Worm (Caenorhabditis elegans) whole organism, L3 larva: Measurements from ENCODE around the gene C34F6.10.

ENCODE experiments used
- R02D3.7 ChIP-seq: fragments of 150-350 bp; optimal IDR thresholded peaks from 2 replicates; lab custom pipeline; 2014; ENCODE audit warnings: missing biosample characterization, missing genetic modification characterization
- ZK546.5 ChIP-seq: sonication (generic microtip); optimal IDR thresholded peaks from 2 replicates; lab custom pipeline; 2017; ENCODE audit warnings: missing biosample characterization, missing genetic modification characterization
- ama-1 ChIP-seq: fragments of 150-350 bp; optimal IDR thresholded peaks from 2 replicates; lab custom pipeline; 2018
- ceh-16 ChIP-seq: sonication (generic microtip); optimal IDR thresholded peaks from 2 replicates; lab custom pipeline; 2017; ENCODE audit warnings: missing biosample characterization, missing genetic modification characterization
- ceh-82 ChIP-seq: fragments of 150-350 bp; optimal IDR thresholded peaks from 2 replicates; lab custom pipeline; 2014; ENCODE audit warnings: missing biosample characterization, missing genetic modification characterization
- ceh-9 ChIP-seq: sonication (generic microtip); optimal IDR thresholded peaks from 2 replicates; lab custom pipeline; 2018; ENCODE audit warnings: missing biosample characterization, missing genetic modification characterization
- egl-27 ChIP-seq: sonication (generic microtip); optimal IDR thresholded peaks from 4 replicates; lab custom pipeline; 2017; ENCODE audit warnings: missing biosample characterization, missing genetic modification reagents, missing genetic modification characterization
- egl-5 ChIP-seq: fragments of 150-350 bp; optimal IDR thresholded peaks from 2 replicates; lab custom pipeline; 2017; ENCODE audit warnings: missing biosample characterization, missing genetic modification reagents, missing genetic modification characterization, inconsistent platforms
- elt-1 ChIP-seq: fragments of 150-350 bp; optimal IDR thresholded peaks from 2 replicates; lab custom pipeline; 2014; ENCODE audit warnings: missing biosample characterization, missing genetic modification characterization
- elt-2 ChIP-seq: sonication (generic microtip); optimal IDR thresholded peaks from 2 replicates; lab custom pipeline; 2016; ENCODE audit warnings: missing genetic modification reagents, mild to moderate bottlenecking, missing genetic modification characterization, missing compliant biosample characterization
- elt-3 ChIP-seq, 3 experiments: fragments of 150-350 bp in 1 of 3; sonication (generic microtip) in 2 of 3; optimal IDR thresholded peaks; 2 replicates in 2 of 3; 4 replicates in 1 of 3; lab custom pipeline; 2014 to 2017; ENCODE audit warnings: missing biosample characterization in 3 of 3, missing genetic modification characterization in 3 of 3
- fkh-10 ChIP-seq: sonication (generic microtip); optimal IDR thresholded peaks from 2 replicates; lab custom pipeline; 2017; ENCODE audit warnings: missing biosample characterization, missing genetic modification reagents, missing genetic modification characterization
- fkh-2 ChIP-seq: fragments of 150-350 bp; optimal IDR thresholded peaks from 2 replicates; lab custom pipeline; 2014; ENCODE audit warnings: missing biosample characterization, missing genetic modification reagents, missing genetic modification characterization
- hmg-11 ChIP-seq: sonication (generic microtip); optimal IDR thresholded peaks from 2 replicates; lab custom pipeline; 2016; ENCODE audit warnings: missing genetic modification characterization, missing compliant biosample characterization
- jun-1 ChIP-seq: fragments of 150-350 bp; optimal IDR thresholded peaks from 2 replicates; lab custom pipeline; 2014; ENCODE audit warnings: missing biosample characterization, missing genetic modification reagents, missing genetic modification characterization
- lin-15B ChIP-seq: fragments of 150-350 bp; optimal IDR thresholded peaks from 2 replicates; lab custom pipeline; 2014; ENCODE audit warnings: missing biosample characterization, missing genetic modification characterization
- lin-39 ChIP-seq: fragments of 150-350 bp; optimal IDR thresholded peaks from 2 replicates; lab custom pipeline; 2018; ENCODE audit warnings: missing biosample characterization, missing genetic modification reagents, missing genetic modification characterization
- lsy-12 ChIP-seq: sonication (generic microtip); optimal IDR thresholded peaks from 2 replicates; lab custom pipeline; 2016; ENCODE audit warnings: mild to moderate bottlenecking, missing genetic modification characterization, missing compliant biosample characterization
- mdl-1 ChIP-seq: fragments of 150-350 bp; optimal IDR thresholded peaks from 2 replicates; lab custom pipeline; 2014; ENCODE audit warnings: missing biosample characterization, missing genetic modification characterization
- mml-1 ChIP-seq: fragments of 150-350 bp; sonication (generic microtip); optimal IDR thresholded peaks from 3 replicates; lab custom pipeline; 2014; ENCODE audit warnings: missing biosample characterization, missing genetic modification characterization
- nfya-1 ChIP-seq: sonication (generic microtip); optimal IDR thresholded peaks from 2 replicates; lab custom pipeline; 2017; ENCODE audit warnings: missing genetic modification characterization, mild to moderate bottlenecking, missing compliant biosample characterization, antibody characterized with exemption, moderate library complexity; ENCODE audit not compliant: insufficient read depth
- nhr-11 ChIP-seq: fragments of 150-350 bp; optimal IDR thresholded peaks from 2 replicates; lab custom pipeline; 2014; ENCODE audit warnings: missing biosample characterization, missing genetic modification characterization
- nhr-12 ChIP-seq: fragments of 150-350 bp; optimal IDR thresholded peaks from 2 replicates; lab custom pipeline; 2014; ENCODE audit warnings: missing biosample characterization, missing genetic modification characterization
- nhr-23 ChIP-seq: fragments of 150-350 bp; optimal IDR thresholded peaks from 2 replicates; lab custom pipeline; 2014; ENCODE audit warnings: missing biosample characterization, missing genetic modification reagents, missing genetic modification characterization
- nhr-237 ChIP-seq: fragments of 150-350 bp; optimal IDR thresholded peaks from 2 replicates; lab custom pipeline; 2014; ENCODE audit warnings: missing biosample characterization, missing genetic modification characterization
- nhr-25 ChIP-seq: sonication (generic microtip); optimal IDR thresholded peaks from 2 replicates; lab custom pipeline; 2017; ENCODE audit warnings: missing biosample characterization, missing genetic modification characterization
- nhr-43 ChIP-seq: sonication (generic microtip); optimal IDR thresholded peaks from 2 replicates; lab custom pipeline; 2016; ENCODE audit warnings: mild to moderate bottlenecking, missing genetic modification characterization, missing compliant biosample characterization; ENCODE audit not compliant: poor library complexity, severe bottlenecking
- nhr-67 ChIP-seq: fragments of 150-350 bp; optimal IDR thresholded peaks from 2 replicates; lab custom pipeline; 2014; ENCODE audit warnings: missing biosample characterization, missing genetic modification characterization
- nhr-76 ChIP-seq: fragments of 150-350 bp; sonication (generic microtip); optimal IDR thresholded peaks from 5 replicates; lab custom pipeline; 2014; ENCODE audit warnings: missing biosample characterization, missing genetic modification characterization
- nhr-77 ChIP-seq: fragments of 150-350 bp; optimal IDR thresholded peaks from 2 replicates; lab custom pipeline; 2014; ENCODE audit warnings: missing biosample characterization, missing genetic modification characterization
- pha-4 ChIP-seq: fragments of 150-350 bp; optimal IDR thresholded peaks from 2 replicates; lab custom pipeline; 2014; ENCODE audit warnings: missing biosample characterization, missing genetic modification reagents, missing genetic modification characterization
- pqm-1 ChIP-seq: fragments of 150-350 bp; optimal IDR thresholded peaks from 2 replicates; lab custom pipeline; 2017; ENCODE audit warnings: missing biosample characterization, missing genetic modification characterization, inconsistent platforms
- sea-2 ChIP-seq: fragments of 150-350 bp; sonication (generic microtip); optimal IDR thresholded peaks from 4 replicates; lab custom pipeline; 2014; ENCODE audit warnings: missing biosample characterization, missing genetic modification reagents, missing genetic modification characterization
- skn-1 ChIP-seq: fragments of 150-350 bp; optimal IDR thresholded peaks from 2 replicates; lab custom pipeline; 2014; ENCODE audit warnings: missing biosample characterization, missing genetic modification characterization
- snpc-4 ChIP-seq: fragments of 150-350 bp; optimal IDR thresholded peaks from 2 replicates; lab custom pipeline; 2014; ENCODE audit warnings: missing biosample characterization, missing genetic modification characterization
- tbx-2 ChIP-seq: sonication (generic microtip); optimal IDR thresholded peaks from 2 replicates; lab custom pipeline; 2016; ENCODE audit warnings: mild to moderate bottlenecking, missing genetic modification characterization, missing compliant biosample characterization
- unc-62 ChIP-seq: fragments of 150-350 bp; sonication (generic microtip); optimal IDR thresholded peaks from 4 replicates; lab custom pipeline; 2014; ENCODE audit warnings: missing biosample characterization, missing genetic modification reagents, missing genetic modification characterization
- zag-1 ChIP-seq: fragments of 150-350 bp; optimal IDR thresholded peaks from 2 replicates; lab custom pipeline; 2014; ENCODE audit warnings: missing biosample characterization, missing genetic modification characterization
- ztf-4 ChIP-seq: fragments of 150-350 bp; optimal IDR thresholded peaks from 2 replicates; lab custom pipeline; 2014; ENCODE audit warnings: missing biosample characterization, missing genetic modification characterization

Gene C34F6.10

ce11 chrX:11245056-11245455 is 4.6 kb upstream of the C34F6.10 start:
- TF ChIP-seq hmg-11 (tag; lab: Kevin White, UChicago) (peak; percentile 13), jun-1 (tag; lab: Kevin White, UChicago) (no peak)
- TF ChIP-seq, all 47 proteins: peak for 1

DNA sequence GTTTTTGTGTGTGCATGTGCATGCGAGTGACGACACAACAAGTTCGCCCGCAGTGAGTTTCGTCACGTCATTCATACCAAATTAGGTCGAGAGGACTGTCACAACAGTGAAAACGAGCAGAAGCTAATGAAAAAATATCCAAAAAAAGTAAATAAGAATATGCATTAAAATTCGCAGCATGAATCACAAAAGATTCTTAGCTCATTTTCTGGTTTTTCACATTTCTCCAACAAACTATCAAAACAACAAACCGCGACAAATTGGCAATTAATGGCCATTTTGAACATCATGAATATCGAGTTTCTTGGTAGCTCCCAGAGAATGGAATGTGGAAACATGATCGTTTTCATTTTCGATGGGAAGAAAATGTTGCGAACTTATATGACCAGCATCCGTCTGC is 3.2 kb upstream of the C34F6.10 start:
- TF ChIP-seq ama-1 (no peak), zag-1 (tag; lab: Kevin White, UChicago) (no peak), unc-62 (GFP tag; lab: Kevin White, UChicago) (no peak), lin-15B (tag; lab: Kevin White, UChicago) (no peak)
- TF ChIP-seq, all 47 proteins: peak for 0

- peak; percentile 14 for TF ChIP-seq hmg-11 (tag; lab: Kevin White, UChicago)
- peak; percentile 21 for TF ChIP-seq nfya-1 (tag; lab: Kevin White, UChicago)
- no peak for TF ChIP-seq egl-5 (tag; lab: Kevin White, UChicago)
These were observed 1.0 kb upstream of the C34F6.10 start for ce11 chrX:11241479-11241878.

DNA sequence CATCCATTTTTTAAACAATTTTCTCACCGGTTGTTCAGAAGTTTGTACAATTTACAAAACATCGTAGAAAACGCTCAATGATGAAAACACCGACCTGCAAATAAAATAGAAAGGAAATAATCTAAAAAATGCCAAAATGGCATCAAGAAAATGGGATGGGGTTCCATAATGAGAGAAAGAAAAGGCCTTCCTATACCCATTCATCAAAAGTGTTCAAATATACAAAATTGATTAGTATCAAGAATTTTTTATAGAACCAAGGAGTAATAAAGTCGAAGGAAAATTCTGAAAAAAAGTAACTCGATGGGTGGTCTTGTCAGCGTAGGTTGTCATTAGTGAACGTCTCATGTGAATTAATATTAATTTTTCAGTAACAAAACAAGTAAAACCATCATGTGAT is 13.8 kb downstream of the C34F6.10 start, which contains the start of gene C34F6.12:
Gene C34F6.12, minus strand, starts transcription at position 101 of the 400 bp plus-strand sequence.
- TF ChIP-seq fkh-2 (tag; lab: Kevin White, UChicago) (no peak), nhr-77 (tag; lab: Kevin White, UChicago) (no peak), egl-5 (tag; lab: Kevin White, UChicago) (no peak), ama-1 (no peak), ceh-82 (no peak), nhr-237 (tag; lab: Kevin White, UChicago) (no peak), ceh-16 (tag; lab: Kevin White, UChicago) (no peak), nhr-11 (tag; lab: Kevin White, UChicago) (no peak), snpc-4 (tag; lab: Kevin White, UChicago) (no peak), tbx-2 (tag; lab: Kevin White, UChicago) (no peak)

DNA sequence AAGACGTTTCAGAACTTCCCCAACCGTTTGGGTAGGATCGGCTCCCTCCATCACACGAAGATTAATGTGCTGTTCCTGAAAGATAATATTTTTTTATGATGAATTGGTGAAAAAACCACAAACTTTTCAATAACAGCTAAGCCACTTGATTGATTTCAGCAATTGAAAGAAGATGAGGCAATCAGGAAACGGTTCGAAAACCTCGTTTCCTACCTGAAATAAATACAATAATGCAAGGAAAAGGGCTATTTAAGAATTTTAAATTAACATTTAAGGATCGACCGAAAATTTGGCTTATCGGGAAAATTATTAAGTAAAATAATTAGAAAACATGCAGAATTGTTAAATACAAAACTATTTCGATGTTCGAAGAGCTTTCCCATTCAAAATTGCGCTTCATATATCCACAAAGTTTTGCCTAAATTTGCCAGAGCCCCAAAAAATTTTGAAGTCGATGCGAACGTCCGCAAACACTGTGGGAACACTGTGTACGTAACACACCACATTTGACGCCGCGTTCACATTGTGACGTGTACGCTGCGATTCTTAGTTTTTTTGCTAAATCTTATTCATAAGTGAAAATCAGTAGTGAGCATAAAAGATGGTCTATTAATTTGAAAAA is 17.7 kb downstream of the C34F6.10 start, which contains the start of gene C34F6.9:
Gene C34F6.9, minus strand, starts transcription at position 51 of the 622 bp plus-strand sequence.
- TF ChIP-seq hmg-11 (tag; lab: Kevin White, UChicago): peak; percentile 31
- TF ChIP-seq pha-4: no peak
- TF ChIP-seq, all 47 proteins: peak for 1

DNA sequence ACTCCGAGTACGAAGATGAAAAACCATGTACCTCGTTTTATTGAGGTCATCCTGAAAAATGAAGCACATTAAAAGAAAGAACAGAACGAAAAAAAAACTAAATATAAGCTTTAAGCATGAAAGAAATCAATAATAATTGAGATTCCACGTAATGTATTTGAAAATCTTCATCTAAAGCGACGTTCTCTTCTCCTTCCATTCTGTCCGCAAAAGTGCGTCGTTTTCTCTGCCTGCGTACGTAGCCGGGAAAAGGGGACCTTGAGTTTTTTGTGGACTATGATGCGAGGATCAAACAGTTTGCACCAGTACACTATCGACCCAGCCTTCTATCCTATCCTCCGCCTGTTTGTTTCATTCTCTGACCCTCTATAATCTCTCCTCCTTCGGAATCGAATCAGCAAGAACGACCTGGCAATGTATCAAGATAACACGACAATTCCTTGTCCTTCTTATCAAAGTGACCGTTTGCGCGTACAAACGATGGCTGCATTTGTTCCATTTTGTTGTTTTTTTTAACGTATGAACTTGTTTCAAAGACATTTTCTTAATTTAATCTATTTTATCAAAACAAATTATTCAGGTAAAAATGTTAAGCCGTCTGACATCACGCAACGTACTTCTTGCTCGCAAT is 24.9 kb downstream of the C34F6.10 start, which contains the start of the genes C34F6.7 and idh-2:
Gene C34F6.7, minus strand, starts transcription at position 51 of the 631 bp plus-strand sequence.
Gene idh-2, plus strand, starts transcription at position 581 of the 631 bp plus-strand sequence.
- TF ChIP-seq ceh-16 (tag; lab: Kevin White, UChicago) (no peak), nhr-67 (no peak), ztf-4 (tag; lab: Kevin White, UChicago) (no peak), elt-3 (tag; optimal IDR thresholded peaks at IDR 0.05; lab: Kevin White, UChicago) (peak in 1 of 3 experiments; percentile 22), hmg-11 (tag; lab: Kevin White, UChicago) (peak; percentile 64), skn-1 (tag; lab: Kevin White, UChicago) (no peak), mdl-1 (tag; lab: Kevin White, UChicago) (no peak), nhr-237 (tag; lab: Kevin White, UChicago) (no peak), nfya-1 (tag; lab: Kevin White, UChicago) (peak; percentile 31), ZK546.5 (tag; lab: Kevin White, UChicago) (no peak), egl-27 (no peak), nhr-77 (tag; lab: Kevin White, UChicago) (no peak), pha-4 (no peak), nhr-23 (tag; lab: Kevin White, UChicago) (peak; percentile 73), R02D3.7 (tag; lab: Kevin White, UChicago) (no peak), nhr-43 (tag; lab: Kevin White, UChicago) (peak; percentile 72), elt-1 (tag; lab: Kevin White, UChicago) (no peak), lsy-12 (no peak), nhr-76 (tag; lab: Kevin White, UChicago) (no peak), sea-2 (GFP tag; lab: Kevin White, UChicago) (no peak), fkh-2 (tag; lab: Kevin White, UChicago) (no peak), elt-2 (peak; percentile 43), lin-15B (tag; lab: Kevin White, UChicago) (no peak), fkh-10 (GFP tag; lab: Kevin White, UChicago) (no peak), egl-5 (tag; lab: Kevin White, UChicago) (no peak), pqm-1 (tag; lab: Kevin White, UChicago) (no peak), nhr-11 (tag; lab: Kevin White, UChicago) (no peak), unc-62 (GFP tag; lab: Kevin White, UChicago) (no peak), ceh-9 (tag; lab: Kevin White, UChicago) (no peak), ceh-82 (no peak), mml-1 (tag; lab: Kevin White, UChicago) (no peak), jun-1 (tag; lab: Kevin White, UChicago) (no peak), lin-39 (no peak), nhr-25 (tag; lab: Kevin White, UChicago) (peak; percentile 33), nhr-12 (no peak)
